Fruit fly (Drosophila melanogaster) whole organism, embryonic: Measurements from ENCODE around the gene CG14851.

Experiments used
- ATbp ChIP-seq: fragments of 200-800 bp; sonication (Bioruptor generic); optimal IDR thresholded peaks from 2 replicates; lab custom pipeline; 2017; ENCODE audit warnings: missing biosample characterization, mild to moderate bottlenecking, missing genetic modification characterization, missing genetic modification reagents
- Ada2b ChIP-seq: fragments of 200-800 bp; sonication (Bioruptor generic); IDR thresholded peaks from 2 replicates; pipeline ENCODE4 v1.3.6; 2022; ENCODE audit warnings: missing biosample characterization, missing genetic modification characterization
- Atf-2 ChIP-seq: fragments of 200-800 bp; sonication (Bioruptor generic); optimal IDR thresholded peaks from 2 replicates; lab custom pipeline; 2016; ENCODE audit warnings: missing biosample characterization, missing genetic modification characterization
- Bgb ChIP-seq: fragments of 200-800 bp; sonication (Bioruptor generic); IDR thresholded peaks from 2 replicates; pipeline ENCODE4 v1.3.6; 2022; ENCODE audit warnings: missing biosample characterization, missing genetic modification characterization; ENCODE audit not compliant: partially characterized antibody
- CG10267 ChIP-seq: fragments of 200-800 bp; sonication (Bioruptor generic); optimal IDR thresholded peaks from 2 replicates; lab custom pipeline; 2018; ENCODE audit warnings: missing biosample characterization, mild to moderate bottlenecking, missing genetic modification characterization, moderate library complexity
- CG10366 ChIP-seq: fragments of 200-800 bp; sonication (Bioruptor generic); IDR thresholded peaks from 2 replicates; pipeline ENCODE4 v1.3.6; 2022; ENCODE audit warnings: missing biosample characterization, missing genetic modification characterization
- CG11093 ChIP-seq: fragments of 200-800 bp; sonication (Bioruptor generic); IDR thresholded peaks from 3 replicates; pipeline ENCODE4 v1.3.6; 2022; ENCODE audit warnings: missing biosample characterization, missing genetic modification characterization
- CG12219 ChIP-seq: fragments of 200-800 bp; sonication (Bioruptor generic); optimal IDR thresholded peaks from 3 replicates; lab custom pipeline; 2018; ENCODE audit warnings: missing biosample characterization, mild to moderate bottlenecking, missing genetic modification characterization
- CG12659 ChIP-seq: fragments of 200-800 bp; sonication (Bioruptor generic); optimal IDR thresholded peaks from 3 replicates; lab custom pipeline; 2017; ENCODE audit warnings: mild to moderate bottlenecking, missing biosample characterization, missing genetic modification reagents, missing genetic modification characterization
- CG13287 ChIP-seq: fragments of 200-800 bp; sonication (Bioruptor generic); IDR thresholded peaks from 2 replicates; pipeline ENCODE4 v1.3.6; 2022; ENCODE audit warnings: missing biosample characterization, missing genetic modification characterization; ENCODE audit not compliant: partially characterized antibody
- CG14965 ChIP-seq: fragments of 200-800 bp; sonication (Bioruptor generic); optimal IDR thresholded peaks from 2 replicates; lab custom pipeline; 2016; ENCODE audit warnings: missing biosample characterization, missing genetic modification characterization, borderline replicate concordance
- CG17328 ChIP-seq: fragments of 200-800 bp; sonication (Bioruptor generic); IDR thresholded peaks from 2 replicates; pipeline ENCODE4 v1.3.6; 2022; ENCODE audit warnings: missing biosample characterization, missing genetic modification characterization
- CG17612 ChIP-seq: fragments of 200-800 bp; sonication (Bioruptor generic); IDR thresholded peaks from 2 replicates; pipeline ENCODE4 v1.3.6; 2022; ENCODE audit warnings: missing biosample characterization, missing genetic modification characterization
- CG2202 ChIP-seq: fragments of 200-800 bp; sonication (Bioruptor generic); optimal IDR thresholded peaks from 2 replicates; lab custom pipeline; 2018; ENCODE audit warnings: missing biosample characterization, mild to moderate bottlenecking, missing genetic modification characterization
- CG30431 ChIP-seq: fragments of 200-800 bp; sonication (Bioruptor generic); optimal IDR thresholded peaks from 2 replicates; lab custom pipeline; 2017; ENCODE audit warnings: missing biosample characterization, missing genetic modification characterization
- CG4282 ChIP-seq: fragments of 200-800 bp; sonication (Bioruptor generic); optimal IDR thresholded peaks from 2 replicates; lab custom pipeline; 2016; ENCODE audit warnings: missing biosample characterization, missing genetic modification characterization
- CG4424 ChIP-seq: fragments of 200-800 bp; sonication (Bioruptor generic); optimal IDR thresholded peaks from 3 replicates; lab custom pipeline; 2016; ENCODE audit warnings: missing biosample characterization, missing genetic modification characterization
- CG7963 ChIP-seq: fragments of 200-800 bp; sonication (Bioruptor generic); IDR thresholded peaks from 3 replicates; pipeline ENCODE4 v1.3.6; 2022; ENCODE audit warnings: missing biosample characterization, missing genetic modification characterization; ENCODE audit not compliant: partially characterized antibody
- CG8089 ChIP-seq: fragments of 200-800 bp; sonication (Bioruptor generic); optimal IDR thresholded peaks from 3 replicates; lab custom pipeline; 2016; ENCODE audit warnings: missing biosample characterization, missing genetic modification characterization
- CG9817 ChIP-seq: fragments of 200-800 bp; sonication (Bioruptor generic); optimal IDR thresholded peaks from 2 replicates; lab custom pipeline; 2018; ENCODE audit warnings: missing biosample characterization, mild to moderate bottlenecking, missing genetic modification characterization, moderate library complexity
- CG9932 ChIP-seq: fragments of 200-800 bp; sonication (Bioruptor generic); IDR thresholded peaks from 2 replicates; pipeline ENCODE4 v1.3.6; 2022; ENCODE audit warnings: missing biosample characterization, missing genetic modification characterization
- Dll ChIP-seq: fragments of 200-800 bp; sonication (Bioruptor generic); IDR thresholded peaks from 4 replicates; pipeline ENCODE4 v1.3.6; 2022; ENCODE audit warnings: missing biosample characterization, missing genetic modification characterization; ENCODE audit not compliant: partially characterized antibody
- Doc2 ChIP-seq: fragments of 200-800 bp; sonication (Bioruptor generic); IDR thresholded peaks from 2 replicates; pipeline ENCODE4 v1.3.6; 2022; ENCODE audit warnings: missing biosample characterization, missing genetic modification characterization
- Fer2 ChIP-seq: fragments of 200-800 bp; sonication (Bioruptor generic); optimal IDR thresholded peaks from 2 replicates; lab custom pipeline; 2018; ENCODE audit warnings: missing biosample characterization, mild to moderate bottlenecking, missing genetic modification characterization, moderate library complexity
- HLH54F ChIP-seq: fragments of 200-800 bp; sonication (Bioruptor generic); optimal IDR thresholded peaks from 3 replicates; lab custom pipeline; 2016; ENCODE audit warnings: missing biosample characterization, missing genetic modification characterization
- Hr39 ChIP-seq: fragments of >200 bp; optimal IDR thresholded peaks from 2 replicates; lab custom pipeline; 2017
- Med ChIP-seq: fragments of 200-800 bp; sonication (Bioruptor generic); peaks from one replicate; lab custom pipeline; 2016; ENCODE audit warnings: missing biosample characterization, missing genetic modification characterization, mild to moderate bottlenecking, inconsistent platforms, moderate library complexity
- NfI ChIP-seq: fragments of 200-800 bp; sonication (Bioruptor generic); optimal IDR thresholded peaks from 3 replicates; lab custom pipeline; 2018; ENCODE audit warnings: missing biosample characterization, mild to moderate bottlenecking, missing genetic modification characterization, moderate library complexity
- Six4 ChIP-seq: fragments of 200-800 bp; sonication (Bioruptor generic); optimal IDR thresholded peaks from 2 replicates; lab custom pipeline; 2016; ENCODE audit warnings: missing biosample characterization, missing genetic modification characterization
- Sox100B ChIP-seq: fragments of 200-800 bp; sonication (Bioruptor generic); optimal IDR thresholded peaks from 3 replicates; lab custom pipeline; 2018; ENCODE audit warnings: missing biosample characterization, mild to moderate bottlenecking, missing genetic modification characterization
- Sry-β ChIP-seq: fragments of 200-800 bp; sonication (Bioruptor generic); optimal IDR thresholded peaks from 2 replicates; lab custom pipeline; 2018; ENCODE audit warnings: missing biosample characterization, mild to moderate bottlenecking, missing genetic modification characterization, moderate library complexity
- Ssrp ChIP-seq: fragments of 200-800 bp; sonication (Bioruptor generic); optimal IDR thresholded peaks from 2 replicates; lab custom pipeline; 2018; ENCODE audit warnings: missing biosample characterization, mild to moderate bottlenecking, missing genetic modification characterization, moderate library complexity
- cas ChIP-seq: fragments of 200-800 bp; sonication (Bioruptor generic); IDR thresholded peaks from 2 replicates; pipeline ENCODE4 v1.3.6; 2022; ENCODE audit warnings: missing biosample characterization, missing genetic modification characterization
- chinmo ChIP-seq: fragments of 200-800 bp; sonication (Bioruptor generic); IDR thresholded peaks from 4 replicates; pipeline ENCODE4 v1.3.6; 2022; ENCODE audit warnings: missing biosample characterization, missing genetic modification characterization; ENCODE audit not compliant: partially characterized antibody
- chn ChIP-seq: fragments of 200-800 bp; sonication (Bioruptor generic); optimal IDR thresholded peaks from 2 replicates; lab custom pipeline; 2016; ENCODE audit warnings: missing biosample characterization, missing genetic modification characterization
- crp ChIP-seq, 2 experiments: fragments of 200-800 bp; sonication (Bioruptor generic); optimal IDR thresholded peaks; 2 replicates in 1 of 2; 3 replicates in 1 of 2; lab custom pipeline; 2017; ENCODE audit warnings: missing biosample characterization in 2 of 2, missing genetic modification characterization in 2 of 2, mild to moderate bottlenecking in 1 of 2, moderate library complexity in 1 of 2
- da ChIP-seq: fragments of 200-800 bp; sonication (Bioruptor generic); optimal IDR thresholded peaks from 2 replicates; lab custom pipeline; 2016; ENCODE audit warnings: missing biosample characterization, missing genetic modification characterization
- en ChIP-seq: fragments of 200-800 bp; sonication (Bioruptor generic); optimal IDR thresholded peaks from 2 replicates; lab custom pipeline; 2016; ENCODE audit warnings: missing biosample characterization, missing genetic modification characterization
- inv ChIP-seq: fragments of 200-800 bp; sonication (Bioruptor generic); IDR thresholded peaks from 2 replicates; pipeline ENCODE4 v1.3.6; 2022; ENCODE audit warnings: missing biosample characterization, missing genetic modification characterization; ENCODE audit not compliant: partially characterized antibody
- klu ChIP-seq: fragments of 200-800 bp; sonication (Bioruptor generic); IDR thresholded peaks from 2 replicates; pipeline ENCODE4 v1.3.6; 2022; ENCODE audit warnings: missing biosample characterization, missing genetic modification characterization
- lmd ChIP-seq: fragments of 200-800 bp; sonication (Bioruptor generic); IDR thresholded peaks from 2 replicates; pipeline ENCODE4 v1.3.6; 2022; ENCODE audit warnings: missing biosample characterization, missing genetic modification characterization
- lola ChIP-seq, 3 experiments: fragments of >200 bp in 2 of 3; fragments of 200-800 bp in 1 of 3; sonication (Bioruptor generic) in 1 of 3; optimal IDR thresholded peaks; 2 replicates each; lab custom pipeline; 2017 to 2019; ENCODE audit warnings: missing biosample characterization in 3 of 3, missing genetic modification characterization in 3 of 3, mild to moderate bottlenecking in 1 of 3, moderate library complexity in 1 of 3
- pfk ChIP-seq: fragments of 200-800 bp; sonication (Bioruptor generic); optimal IDR thresholded peaks from 2 replicates; lab custom pipeline; 2018; ENCODE audit warnings: missing biosample characterization, mild to moderate bottlenecking, missing genetic modification characterization, moderate library complexity
- pum ChIP-seq: fragments of 200-800 bp; sonication (Bioruptor generic); optimal IDR thresholded peaks from 2 replicates; lab custom pipeline; 2016; ENCODE audit warnings: missing biosample characterization, missing genetic modification characterization
- scrt ChIP-seq: fragments of 200-800 bp; sonication (Bioruptor generic); optimal IDR thresholded peaks from 2 replicates; lab custom pipeline; 2018; ENCODE audit warnings: missing biosample characterization, mild to moderate bottlenecking, missing genetic modification characterization, moderate library complexity
- sd ChIP-seq: fragments of 200-800 bp; sonication (Bioruptor generic); optimal IDR thresholded peaks from 3 replicates; lab custom pipeline; 2018; ENCODE audit warnings: missing biosample characterization, mild to moderate bottlenecking, missing genetic modification characterization, moderate library complexity
- sima ChIP-seq: fragments of 200-800 bp; sonication (Bioruptor generic); optimal IDR thresholded peaks from 2 replicates; lab custom pipeline; 2016; ENCODE audit warnings: missing biosample characterization, missing genetic modification characterization
- unc-4 ChIP-seq: fragments of 200-800 bp; sonication (Bioruptor generic); IDR thresholded peaks from 2 replicates; pipeline ENCODE4 v1.3.6; 2022; ENCODE audit warnings: missing biosample characterization, missing genetic modification characterization; ENCODE audit not compliant: partially characterized antibody
- vnd ChIP-seq: fragments of 200-800 bp; sonication (Bioruptor generic); IDR thresholded peaks from 3 replicates; pipeline ENCODE4 v1.3.6; 2022; ENCODE audit warnings: missing biosample characterization, missing genetic modification characterization; ENCODE audit not compliant: partially characterized antibody
- z ChIP-seq: fragments of 200-800 bp; sonication (Bioruptor generic); IDR thresholded peaks from 3 replicates; pipeline ENCODE4 v1.3.6; 2022; ENCODE audit warnings: missing biosample characterization, missing genetic modification characterization

The CG14851 gene

DNA sequence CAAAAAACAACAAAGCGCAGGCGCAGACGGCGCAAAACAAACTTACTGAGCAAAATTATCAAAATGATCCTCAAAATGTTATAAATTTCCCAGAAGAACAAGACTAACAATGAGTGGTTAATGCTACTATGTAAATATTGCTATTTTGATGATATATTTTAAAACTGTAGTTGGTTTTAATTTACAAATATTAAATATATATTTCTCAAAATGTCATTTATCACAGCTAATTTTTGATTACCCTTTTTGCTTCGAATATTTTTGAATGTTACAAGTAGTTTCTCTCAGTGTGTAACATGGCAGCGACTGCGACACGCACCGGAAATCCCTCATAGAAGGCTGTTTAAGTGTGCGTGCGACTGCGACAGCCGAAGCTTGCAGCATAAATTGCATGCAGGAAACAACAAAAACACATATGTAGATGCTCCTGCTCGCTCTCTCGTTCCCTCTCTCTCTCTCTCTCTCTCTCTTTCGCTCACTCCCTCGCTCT, 35.8 kb downstream of the CG14851 start (continued):
- TF ChIP-seq sd (tag; lab: Kevin White, UChicago) = no peak
- no peak for TF ChIP-seq Hr39 (lab: Kevin White, UChicago)
- TF ChIP-seq Fer2 = no peak
- TF ChIP-seq Doc2 (GFP tag; lab: Robert Waterston, UW) = no peak
- no peak for TF ChIP-seq CG17612 (GFP tag; lab: Robert Waterston, UW)
- no peak for TF ChIP-seq Atf-2 (GFP tag; lab: Kevin White, UChicago)
- no peak for TF ChIP-seq sima (GFP tag; lab: Kevin White, UChicago)
- no peak for TF ChIP-seq chn (GFP tag; lab: Kevin White, UChicago)
- TF ChIP-seq CG14965 (GFP tag; lab: Kevin White, UChicago) = no peak
- no peak for TF ChIP-seq scrt (GFP tag; lab: Kevin White, UChicago)
- TF ChIP-seq CG9932 (GFP tag; lab: Robert Waterston, UW) = no peak
- no peak for TF ChIP-seq unc-4 (GFP tag; lab: Robert Waterston, UW)
- peak; percentile 53 for TF ChIP-seq CG4424 (GFP tag; lab: Kevin White, UChicago)
- TF ChIP-seq ATbp = peak; percentile 38
- no peak for TF ChIP-seq CG8089
- peak; percentile 24; the same call in 1 of the 2 replicates for TF ChIP-seq CG17328 (GFP tag; lab: Robert Waterston, UW)
- TF ChIP-seq Sry-β (GFP tag; lab: Kevin White, UChicago) = no peak
- TF ChIP-seq Sox100B (GFP tag; lab: Kevin White, UChicago) = peak; percentile 50
- 0 out of 2 replicates have a peak, but pooled peaks have one; percentile 10 for TF ChIP-seq Ada2b (GFP tag; lab: Robert Waterston, UW)
- no peak for TF ChIP-seq inv (GFP tag; lab: Robert Waterston, UW)
- peak; percentile 44 for TF ChIP-seq Ssrp (tag; lab: Kevin White, UChicago)
- TF ChIP-seq lola (GFP tag; optimal IDR thresholded peaks at IDR 0.05; lab: Kevin White, UChicago) = peak in 1 of 3 experiments; percentile 56
- no peak for TF ChIP-seq CG4282 (GFP tag; lab: Kevin White, UChicago)
- TF ChIP-seq pum (GFP tag; lab: Kevin White, UChicago) = no peak
- peak; percentile 5 for TF ChIP-seq CG12659 (GFP tag; lab: Kevin White, UChicago)
- no peak for TF ChIP-seq NfI (GFP tag; lab: Kevin White, UChicago)
- TF ChIP-seq klu (GFP tag; lab: Robert Waterston, UW) = peak; percentile 32; the same call in 1 of the 2 replicates
- TF ChIP-seq chinmo (GFP tag; lab: Robert Waterston, UW) = no peak
- TF ChIP-seq z = no peak
- no peak for TF ChIP-seq pfk (GFP tag; lab: Kevin White, UChicago)
- no peak for TF ChIP-seq CG9817 (tag; lab: Kevin White, UChicago)
- TF ChIP-seq crp (GFP tag; optimal IDR thresholded peaks at IDR 0.05; lab: Kevin White, UChicago) = no peak
- TF ChIP-seq en (GFP tag; lab: Kevin White, UChicago) = no peak
- peak; percentile 63 for TF ChIP-seq Med
- peak; percentile 15 for TF ChIP-seq Six4
- no peak for TF ChIP-seq Bgb (GFP tag; lab: Robert Waterston, UW)
- TF ChIP-seq cas (GFP tag; lab: Robert Waterston, UW) = no peak
- no peak for TF ChIP-seq CG10366 (GFP tag; lab: Robert Waterston, UW)
- TF ChIP-seq HLH54F = no peak
- no peak for TF ChIP-seq da (GFP tag; lab: Kevin White, UChicago)
- no peak for TF ChIP-seq CG13287 (GFP tag; lab: Robert Waterston, UW)
- TF ChIP-seq CG11093 (GFP tag; lab: Robert Waterston, UW) = no peak
- no peak for TF ChIP-seq CG12219
- TF ChIP-seq lmd (GFP tag; lab: Robert Waterston, UW) = peak; percentile 44
- TF ChIP-seq Dll = no peak
- TF ChIP-seq CG10267 = peak; percentile 33
- no peak for TF ChIP-seq vnd
- no peak for TF ChIP-seq CG2202
- peak; percentile 10 for TF ChIP-seq CG30431 (GFP tag; lab: Kevin White, UChicago)
- TF ChIP-seq CG7963 (GFP tag; lab: Robert Waterston, UW) = no peak
